Fruit fly (Drosophila melanogaster) whole organism, embryonic: ENCODE results near the gene lmd.

ENCODE experiments used
- Ada2b ChIP-seq: fragments of 200-800 bp; sonication (Bioruptor generic); IDR thresholded peaks from 2 replicates; pipeline ENCODE4 v1.3.6; 2022; ENCODE audit warnings: missing biosample characterization, missing genetic modification characterization
- Blimp-1 ChIP-seq: fragments of 200-800 bp; sonication (Bioruptor generic); optimal IDR thresholded peaks from 3 replicates; lab custom pipeline; 2018; ENCODE audit warnings: missing biosample characterization, missing genetic modification characterization, mild to moderate bottlenecking, moderate library complexity, missing genetic modification reagents
- CG11247 ChIP-seq: fragments of 200-800 bp; sonication (Bioruptor generic); IDR thresholded peaks from 2 replicates; pipeline ENCODE4 v1.3.6; 2022; ENCODE audit warnings: missing biosample characterization, missing genetic modification characterization
- CG11398 ChIP-seq: fragments of 200-800 bp; sonication (Bioruptor generic); optimal IDR thresholded peaks from 2 replicates; lab custom pipeline; 2016; ENCODE audit warnings: missing biosample characterization, missing genetic modification characterization
- CG12769 ChIP-seq: fragments of 200-800 bp; sonication (Bioruptor generic); optimal IDR thresholded peaks from 2 replicates; lab custom pipeline; 2019; ENCODE audit warnings: missing biosample characterization, mild to moderate bottlenecking, missing genetic modification characterization, moderate library complexity
- CG13296 ChIP-seq: fragments of 200-800 bp; sonication (Bioruptor generic); optimal IDR thresholded peaks from 3 replicates; lab custom pipeline; 2018; ENCODE audit warnings: missing biosample characterization, mild to moderate bottlenecking, missing genetic modification characterization
- CG14441 ChIP-seq: fragments of 200-800 bp; sonication (Bioruptor generic); IDR thresholded peaks from 2 replicates; pipeline ENCODE4 v1.3.6; 2022; ENCODE audit warnings: missing biosample characterization, missing genetic modification characterization
- CG15073 ChIP-seq: fragments of 200-800 bp; sonication (Bioruptor generic); optimal IDR thresholded peaks from 2 replicates; lab custom pipeline; 2016; ENCODE audit warnings: missing biosample characterization, missing genetic modification characterization
- CG17361 ChIP-seq: fragments of 200-800 bp; sonication (Bioruptor generic); IDR thresholded peaks from 3 replicates; pipeline ENCODE4 v1.3.6; 2022; ENCODE audit warnings: missing biosample characterization, missing genetic modification characterization
- CG17385 ChIP-seq: fragments of 200-800 bp; sonication (Bioruptor generic); optimal IDR thresholded peaks from 3 replicates; lab custom pipeline; 2018; ENCODE audit warnings: missing biosample characterization, mild to moderate bottlenecking, missing genetic modification characterization
- CG17612 ChIP-seq: fragments of 200-800 bp; sonication (Bioruptor generic); IDR thresholded peaks from 2 replicates; pipeline ENCODE4 v1.3.6; 2022; ENCODE audit warnings: missing biosample characterization, missing genetic modification characterization
- CG18599 ChIP-seq: fragments of 200-800 bp; sonication (Bioruptor generic); optimal IDR thresholded peaks from 3 replicates; lab custom pipeline; 2017; ENCODE audit warnings: missing biosample characterization, missing genetic modification characterization, mild to moderate bottlenecking, moderate library complexity, missing genetic modification reagents
- CG30020 ChIP-seq: fragments of 200-800 bp; optimal IDR thresholded peaks from 2 replicates; lab custom pipeline; 2019; ENCODE audit warnings: missing biosample characterization, mild to moderate bottlenecking, missing genetic modification characterization, moderate library complexity
- CG31365 ChIP-seq: fragments of 200-800 bp; sonication (Bioruptor generic); optimal IDR thresholded peaks from 2 replicates; lab custom pipeline; 2018; ENCODE audit warnings: missing biosample characterization, mild to moderate bottlenecking, missing genetic modification characterization
- CG4282 ChIP-seq: fragments of 200-800 bp; sonication (Bioruptor generic); optimal IDR thresholded peaks from 2 replicates; lab custom pipeline; 2016; ENCODE audit warnings: missing biosample characterization, missing genetic modification characterization
- CG6175 ChIP-seq: fragments of 200-800 bp; sonication (Bioruptor generic); IDR thresholded peaks from 3 replicates; pipeline ENCODE4 v1.3.6; 2022; ENCODE audit warnings: missing biosample characterization, missing genetic modification characterization
- CG9609 ChIP-seq: fragments of 200-800 bp; sonication (Bioruptor generic); optimal IDR thresholded peaks from 3 replicates; lab custom pipeline; 2016; ENCODE audit warnings: missing biosample characterization, missing genetic modification characterization
- CG9797 ChIP-seq: fragments of 200-800 bp; sonication (Bioruptor generic); optimal IDR thresholded peaks from 3 replicates; lab custom pipeline; 2018; ENCODE audit warnings: missing biosample characterization, mild to moderate bottlenecking, missing genetic modification characterization
- Chrac-16 ChIP-seq: fragments of 200-800 bp; sonication (Bioruptor generic); optimal IDR thresholded peaks from 3 replicates; lab custom pipeline; 2016; ENCODE audit warnings: missing biosample characterization, missing genetic modification characterization
- CkIIα-i1 ChIP-seq: fragments of 200-800 bp; sonication (Bioruptor generic); IDR thresholded peaks from 2 replicates; pipeline ENCODE4 v1.3.6; 2022; ENCODE audit warnings: missing biosample characterization, missing genetic modification characterization
- D19A ChIP-seq: fragments of 200-800 bp; optimal IDR thresholded peaks from 3 replicates; lab custom pipeline; 2019; ENCODE audit warnings: missing biosample characterization, mild to moderate bottlenecking, missing genetic modification characterization, moderate library complexity
- Dad ChIP-seq: fragments of 200-800 bp; sonication (Bioruptor generic); optimal IDR thresholded peaks from 3 replicates; lab custom pipeline; 2016; ENCODE audit warnings: missing biosample characterization, missing genetic modification characterization
- Elba2 ChIP-seq: fragments of 200-800 bp; sonication (Bioruptor generic); optimal IDR thresholded peaks from 3 replicates; lab custom pipeline; 2016; ENCODE audit warnings: missing biosample characterization, missing genetic modification characterization
- Fer3 ChIP-seq: fragments of 200-800 bp; sonication (Bioruptor generic); optimal IDR thresholded peaks from 2 replicates; lab custom pipeline; 2018; ENCODE audit warnings: missing biosample characterization, mild to moderate bottlenecking, missing genetic modification characterization, moderate library complexity
- Hmr ChIP-seq: fragments of 200-800 bp; sonication (Bioruptor generic); optimal IDR thresholded peaks from 3 replicates; lab custom pipeline; 2017; ENCODE audit warnings: mild to moderate bottlenecking, missing biosample characterization, missing genetic modification reagents, missing genetic modification characterization
- Oaz ChIP-seq: fragments of 200-800 bp; sonication (Bioruptor generic); IDR thresholded peaks from 2 replicates; pipeline ENCODE4 v1.3.6; 2022; ENCODE audit warnings: missing biosample characterization, missing genetic modification characterization
- PHDP ChIP-seq: fragments of 200-800 bp; sonication (Bioruptor generic); optimal IDR thresholded peaks from 3 replicates; lab custom pipeline; 2018; ENCODE audit warnings: missing biosample characterization, mild to moderate bottlenecking, missing genetic modification characterization, moderate library complexity
- Ptx1 ChIP-seq: fragments of 200-800 bp; sonication (Bioruptor generic); IDR thresholded peaks from 2 replicates; pipeline ENCODE4 v1.3.6; 2022; ENCODE audit warnings: missing biosample characterization, missing genetic modification characterization
- Rx ChIP-seq: fragments of 200-800 bp; sonication (Bioruptor generic); IDR thresholded peaks from 2 replicates; pipeline ENCODE4 v1.3.6; 2022; ENCODE audit warnings: missing biosample characterization, missing genetic modification characterization
- Sox100B ChIP-seq: fragments of 200-800 bp; sonication (Bioruptor generic); optimal IDR thresholded peaks from 3 replicates; lab custom pipeline; 2018; ENCODE audit warnings: missing biosample characterization, mild to moderate bottlenecking, missing genetic modification characterization
- Sox102F ChIP-seq: fragments of 200-800 bp; sonication (Bioruptor generic); optimal IDR thresholded peaks from 2 replicates; lab custom pipeline; 2018; ENCODE audit warnings: missing biosample characterization, mild to moderate bottlenecking, missing genetic modification characterization, moderate library complexity
- Spps ChIP-seq: fragments of 200-800 bp; sonication (Bioruptor generic); optimal IDR thresholded peaks from 2 replicates; lab custom pipeline; 2018; ENCODE audit warnings: missing biosample characterization, mild to moderate bottlenecking, missing genetic modification characterization
- Stat92E ChIP-seq, 3 experiments: fragments of >200 bp in 2 of 3; fragments of 200-800 bp in 1 of 3; sonication (Bioruptor generic) in 1 of 3; optimal IDR thresholded peaks; 2 replicates each; lab custom pipeline; 2017 to 2019; ENCODE audit warnings: missing biosample characterization in 3 of 3, missing genetic modification characterization in 3 of 3, mild to moderate bottlenecking in 1 of 3, moderate library complexity in 1 of 3
- aop ChIP-seq: fragments of 200-800 bp; sonication (Bioruptor generic); IDR thresholded peaks from 2 replicates; pipeline ENCODE4 v1.3.6; 2022; ENCODE audit warnings: missing biosample characterization, missing genetic modification characterization
- cato ChIP-seq: fragments of 200-800 bp; sonication (Bioruptor generic); optimal IDR thresholded peaks from 2 replicates; lab custom pipeline; 2016; ENCODE audit warnings: missing biosample characterization, missing genetic modification characterization, borderline replicate concordance
- chinmo ChIP-seq: fragments of 200-800 bp; sonication (Bioruptor generic); IDR thresholded peaks from 4 replicates; pipeline ENCODE4 v1.3.6; 2022; ENCODE audit warnings: missing biosample characterization, missing genetic modification characterization; ENCODE audit not compliant: partially characterized antibody
- corto ChIP-seq: fragments of 200-800 bp; sonication (Bioruptor generic); optimal IDR thresholded peaks from 2 replicates; lab custom pipeline; 2016; ENCODE audit warnings: missing biosample characterization, mild to moderate bottlenecking, missing genetic modification characterization, moderate library complexity
- fd96Cb ChIP-seq: fragments of 200-800 bp; sonication (Bioruptor generic); optimal IDR thresholded peaks from 2 replicates; lab custom pipeline; 2018; ENCODE audit warnings: missing biosample characterization, mild to moderate bottlenecking, missing genetic modification characterization, moderate library complexity
- jumu ChIP-seq: fragments of 200-800 bp; sonication (Bioruptor generic); optimal IDR thresholded peaks from 3 replicates; lab custom pipeline; 2016; ENCODE audit warnings: missing biosample characterization, missing genetic modification characterization
- ken ChIP-seq: fragments of 200-800 bp; sonication (Bioruptor generic); IDR thresholded peaks from 3 replicates; pipeline ENCODE4 v1.3.6; 2022; ENCODE audit warnings: missing biosample characterization, missing genetic modification characterization
- lmd ChIP-seq: fragments of 200-800 bp; sonication (Bioruptor generic); IDR thresholded peaks from 2 replicates; pipeline ENCODE4 v1.3.6; 2022; ENCODE audit warnings: missing biosample characterization, missing genetic modification characterization
- prd ChIP-seq, 3 experiments: fragments of >200 bp in 2 of 3; fragments of 200-800 bp in 1 of 3; sonication (Bioruptor generic) in 1 of 3; optimal IDR thresholded peaks in 2 of 3; IDR thresholded peaks in 1 of 3; 2 replicates in 2 of 3; 3 replicates in 1 of 3; pipeline versions ENCODE4 v1.3.6 to Lab custom; 2017 to 2022; ENCODE audit warnings: missing biosample characterization in 1 of 3, missing genetic modification characterization in 1 of 3
- row ChIP-seq: fragments of 200-800 bp; sonication (Bioruptor generic); IDR thresholded peaks from 3 replicates; pipeline ENCODE4 v1.3.6; 2022; ENCODE audit warnings: missing biosample characterization, missing genetic modification characterization
- shn ChIP-seq: fragments of 200-800 bp; sonication (Bioruptor generic); optimal IDR thresholded peaks from 3 replicates; lab custom pipeline; 2016; ENCODE audit warnings: missing biosample characterization, missing genetic modification characterization
- sob ChIP-seq: fragments of 200-800 bp; sonication (Bioruptor generic); IDR thresholded peaks from 2 replicates; pipeline ENCODE4 v1.3.6; 2022; ENCODE audit warnings: missing biosample characterization, missing genetic modification characterization
- ssp ChIP-seq: fragments of 200-800 bp; sonication (Bioruptor generic); IDR thresholded peaks from 2 replicates; pipeline ENCODE4 v1.3.6; 2022; ENCODE audit warnings: missing biosample characterization, missing genetic modification characterization
- ttk ChIP-seq: fragments of 200-800 bp; sonication (Bioruptor generic); IDR thresholded peaks from 2 replicates; pipeline ENCODE4 v2.1.2; 2022; ENCODE audit warnings: missing biosample characterization, missing genetic modification characterization
- vfl ChIP-seq: fragments of 200-800 bp; sonication (Bioruptor generic); optimal IDR thresholded peaks from 2 replicates; lab custom pipeline; 2016; ENCODE audit warnings: missing biosample characterization, missing genetic modification characterization
- wor ChIP-seq: fragments of 200-800 bp; sonication (Bioruptor generic); IDR thresholded peaks from 2 replicates; pipeline ENCODE4 v1.3.6; 2022; ENCODE audit warnings: missing biosample characterization, missing genetic modification characterization
- zfh1 ChIP-seq: fragments of 200-800 bp; sonication (Bioruptor generic); IDR thresholded peaks from 3 replicates; pipeline ENCODE4 v1.3.6; 2022; ENCODE audit warnings: missing biosample characterization, missing genetic modification characterization

Gene lmd

dm6 chr3R:23046529-23046943, 20.0 kb upstream of the lmd start (continued):
- TF ChIP-seq shn (GFP tag; lab: Kevin White, UChicago) (peak; percentile 45), PHDP (tag; lab: Kevin White, UChicago) (peak; percentile 50), ken (GFP tag; lab: Robert Waterston, UW) (peak; percentile 8; the same call in 1 of the 3 replicates), Stat92E (GFP tag; optimal IDR thresholded peaks at IDR 0.05; lab: Kevin White, UChicago) (no peak), Ada2b (GFP tag; lab: Robert Waterston, UW) (peak; percentile 55; the same call in 1 of the 2 replicates), chinmo (GFP tag; lab: Robert Waterston, UW) (peak; percentile 51; the same call in 1 of the 4 replicates), ttk (GFP tag; lab: Robert Waterston, UW) (0 out of 2 replicates have a peak, but pooled peaks have one; percentile 29), Fer3 (tag; lab: Kevin White, UChicago) (peak; percentile 51), CG17385 (GFP tag; lab: Kevin White, UChicago) (peak; percentile 1), CG11247 (GFP tag; lab: Robert Waterston, UW) (peak; percentile 57), Ptx1 (GFP tag; lab: Robert Waterston, UW) (peak; percentile 60), zfh1 (GFP tag; lab: Robert Waterston, UW) (peak; percentile 48; the same call in 1 of the 3 replicates), CG31365 (tag; lab: Kevin White, UChicago) (no peak), Rx (GFP tag; lab: Robert Waterston, UW) (0 out of 2 replicates have a peak, but pooled peaks have one; percentile 24), CG11398 (GFP tag; lab: Kevin White, UChicago) (no peak), aop (GFP tag; lab: Robert Waterston, UW) (no peak), Sox100B (GFP tag; lab: Kevin White, UChicago) (no peak), CG13296 (GFP tag; lab: Kevin White, UChicago) (peak; percentile 4), lmd (GFP tag; lab: Robert Waterston, UW) (peak; percentile 82), Oaz (GFP tag; lab: Robert Waterston, UW) (no peak), fd96Cb (tag; lab: Kevin White, UChicago) (no peak), Spps (tag; lab: Kevin White, UChicago) (no peak), Dad (GFP tag; lab: Kevin White, UChicago) (no peak), CG17361 (GFP tag; lab: Robert Waterston, UW) (0 out of 3 replicates have a peak, but pooled peaks have one; percentile 32), Chrac-16 (GFP tag; lab: Kevin White, UChicago) (no peak), prd (optimal IDR thresholded peaks at IDR 0.05; lab: Kevin White, UChicago) (no peak), prd (GFP tag; IDR thresholded peaks at IDR 0.05; lab: Robert Waterston, UW) (peak; percentile 61; the same call in 2 of the 3 replicates), CG15073 (GFP tag; lab: Kevin White, UChicago) (no peak), CG30020 (tag; lab: Kevin White, UChicago) (no peak), cato (GFP tag; lab: Kevin White, UChicago) (no peak), CG4282 (peak; percentile 38), CG6175 (GFP tag; lab: Robert Waterston, UW) (peak; percentile 8; the same call in 1 of the 3 replicates), CG9797 (GFP tag; lab: Kevin White, UChicago) (no peak), CkIIα-i1 (GFP tag; lab: Robert Waterston, UW) (no peak), vfl (GFP tag; lab: Kevin White, UChicago) (peak; percentile 26), Elba2 (GFP tag; lab: Kevin White, UChicago) (no peak), CG18599 (GFP tag; lab: Kevin White, UChicago) (peak; percentile 45), Sox102F (GFP tag; lab: Kevin White, UChicago) (peak; percentile 51), sob (GFP tag; lab: Robert Waterston, UW) (peak; percentile 67; the same call in 1 of the 2 replicates), Hmr (GFP tag; lab: Kevin White, UChicago) (peak; percentile 60), jumu (GFP tag; lab: Kevin White, UChicago) (no peak), CG17612 (peak; percentile 24; the same call in 1 of the 2 replicates), Blimp-1 (GFP tag; lab: Kevin White, UChicago) (peak; percentile 1), D19A (tag; lab: Kevin White, UChicago) (no peak), corto (GFP tag; lab: Kevin White, UChicago) (peak; percentile 74), CG14441 (GFP tag; lab: Robert Waterston, UW) (peak; percentile 77), CG9609 (GFP tag; lab: Kevin White, UChicago) (peak; percentile 42), CG12769 (tag; lab: Kevin White, UChicago) (peak; percentile 80), ssp (0 out of 2 replicates have a peak, but pooled peaks have one; percentile 12), wor (no peak), row (peak; percentile 65)
